Worm (Caenorhabditis elegans) whole organism, midembryonic: ENCODE measurements around the gene F40F8.3.

Experiments
- T22C8.4 ChIP-seq: fragments of 200-800 bp; sonication (Bioruptor generic); IDR thresholded peaks from 2 replicates; pipeline ENCODE4 v1.3.6; 2022; ENCODE audit warnings: missing genetic modification characterization, missing compliant biosample characterization
- cog-1 ChIP-seq: sonication (generic microtip); optimal IDR thresholded peaks from 2 replicates; lab custom pipeline; 2016; ENCODE audit warnings: missing genetic modification characterization, missing compliant biosample characterization
- flt-1 ChIP-seq: fragments of 200-800 bp; sonication (Bioruptor generic); IDR thresholded peaks from 2 replicates; pipeline ENCODE4 v1.3.6; 2022; ENCODE audit warnings: missing genetic modification characterization, missing compliant biosample characterization
- klf-2 ChIP-seq: fragments of 200-800 bp; sonication (Bioruptor generic); conservative IDR thresholded peaks from 2 replicates; pipeline ENCODE4 v1.3.6; 2022; ENCODE audit warnings: missing genetic modification reagents, missing genetic modification characterization, missing compliant biosample characterization
- med-1 ChIP-seq: sonication (generic microtip); optimal IDR thresholded peaks from 2 replicates; lab custom pipeline; 2017; ENCODE audit warnings: missing genetic modification characterization, mild to moderate bottlenecking, missing compliant biosample characterization, antibody characterized with exemption, missing genetic modification reagents; ENCODE audit not compliant: insufficient read depth
- ref-1 ChIP-seq: fragments of 200-800 bp; sonication (Bioruptor generic); conservative IDR thresholded peaks from 2 replicates; pipeline ENCODE4 v1.3.6; 2022; ENCODE audit warnings: missing genetic modification reagents, missing genetic modification characterization, missing compliant biosample characterization
- tab-1 ChIP-seq: fragments of 200-800 bp; sonication (Bioruptor generic); IDR thresholded peaks from 2 replicates; pipeline ENCODE4 v1.3.6; 2022; ENCODE audit warnings: missing genetic modification characterization, missing compliant biosample characterization
- ztf-23 ChIP-seq: fragments of 200-800 bp; sonication (Bioruptor generic); IDR thresholded peaks from 2 replicates; pipeline ENCODE4 v1.3.6; 2022; ENCODE audit warnings: missing genetic modification reagents, missing genetic modification characterization, missing compliant biosample characterization
- ztf-29 ChIP-seq: fragments of 200-800 bp; sonication (Bioruptor generic); IDR thresholded peaks from 2 replicates; pipeline ENCODE4 v1.3.6; 2022; ENCODE audit warnings: missing genetic modification reagents, missing genetic modification characterization, missing compliant biosample characterization

Gene F40F8.3

ce11 chrII:11128989-11129388, at the start of gene F40F8.3:
Gene F40F8.3 (plus strand): TSS chrII:11129289.
- TF ChIP-seq T22C8.4, result no peak
- no peak for TF ChIP-seq med-1 (GFP tag; lab: Kevin White, UChicago)
- TF ChIP-seq tab-1 (GFP tag; lab: Robert Waterston, UW), result no peak
- no peak for TF ChIP-seq ref-1 (GFP tag; lab: Robert Waterston, UW)
- TF ChIP-seq cog-1, result no peak
- no peak for TF ChIP-seq flt-1
- no peak for TF ChIP-seq ztf-23 (GFP tag; lab: Robert Waterston, UW)
- TF ChIP-seq ztf-29 (GFP tag; lab: Robert Waterston, UW), result no peak
- no peak for TF ChIP-seq klf-2 (GFP tag; lab: Robert Waterston, UW)

DNA sequence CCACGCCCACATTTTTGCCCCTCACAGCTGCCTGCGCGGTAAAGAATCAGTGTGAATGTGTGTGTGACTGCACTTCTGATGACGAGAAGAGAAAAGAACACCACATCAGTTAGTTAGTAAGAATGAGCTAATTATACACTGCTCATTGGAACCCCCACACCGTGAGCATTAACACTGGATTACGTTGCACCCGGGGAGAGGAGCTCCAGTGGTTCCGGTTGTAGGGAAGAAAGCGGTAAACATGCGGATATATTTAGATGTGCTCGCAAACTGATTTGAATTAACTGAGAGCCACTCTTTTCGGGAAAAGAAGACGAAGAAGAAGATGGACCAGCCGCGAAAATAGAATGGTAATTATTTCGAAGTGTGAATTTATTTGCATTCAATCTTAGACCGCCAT, 42.3 kb upstream of the F40F8.3 start:
- TF ChIP-seq klf-2 (GFP tag; lab: Robert Waterston, UW), result no peak
- TF ChIP-seq flt-1, result no peak
- no peak for TF ChIP-seq med-1 (GFP tag; lab: Kevin White, UChicago)
- no peak for TF ChIP-seq cog-1
- TF ChIP-seq T22C8.4, result no peak
- TF ChIP-seq tab-1 (GFP tag; lab: Robert Waterston, UW), result no peak

DNA sequence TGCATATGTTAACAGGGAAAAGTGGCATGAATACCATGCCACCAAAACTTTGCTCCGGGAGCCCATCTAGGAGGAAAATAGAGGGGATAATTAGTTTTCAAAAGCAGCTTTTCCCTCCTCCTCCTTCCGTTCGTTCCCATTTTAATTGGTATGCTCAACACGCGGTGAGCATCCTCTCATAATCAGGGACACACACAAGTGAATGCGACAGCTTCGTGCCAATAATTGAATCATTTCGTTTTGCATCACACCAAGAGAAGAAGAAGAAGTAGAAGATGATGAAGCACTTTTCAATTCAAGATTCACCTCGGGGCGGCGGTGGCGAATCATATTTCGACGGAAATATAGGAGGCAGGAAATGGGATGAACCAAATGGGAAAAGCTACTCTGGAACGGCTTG, 41.0 kb upstream of the F40F8.3 start:
- no peak for TF ChIP-seq klf-2 (GFP tag; lab: Robert Waterston, UW)
- TF ChIP-seq ztf-23 (GFP tag; lab: Robert Waterston, UW), result no peak
- no peak for TF ChIP-seq tab-1 (GFP tag; lab: Robert Waterston, UW)
- no peak for TF ChIP-seq flt-1
- no peak for TF ChIP-seq ref-1 (GFP tag; lab: Robert Waterston, UW)
- TF ChIP-seq cog-1, result no peak
- no peak for TF ChIP-seq ztf-29 (GFP tag; lab: Robert Waterston, UW)
- no peak for TF ChIP-seq T22C8.4
- TF ChIP-seq med-1 (GFP tag; lab: Kevin White, UChicago), result no peak

- no peak for TF ChIP-seq med-1 (GFP tag; lab: Kevin White, UChicago)
- no peak for TF ChIP-seq ztf-23 (GFP tag; lab: Robert Waterston, UW)
- no peak for TF ChIP-seq tab-1 (GFP tag; lab: Robert Waterston, UW)
- TF ChIP-seq ztf-29 (GFP tag; lab: Robert Waterston, UW), result no peak
- no peak for TF ChIP-seq cog-1
- TF ChIP-seq ref-1 (GFP tag; lab: Robert Waterston, UW), result no peak
- no peak for TF ChIP-seq flt-1
- TF ChIP-seq klf-2 (GFP tag; lab: Robert Waterston, UW), result no peak
- TF ChIP-seq T22C8.4, result no peak
These were observed 39.7 kb upstream of the F40F8.3 start, which contains the start of gene unc-53 for ce11 chrII:11089356-11089755. Gene unc-53 (minus strand): TSS chrII:11089456.

DNA sequence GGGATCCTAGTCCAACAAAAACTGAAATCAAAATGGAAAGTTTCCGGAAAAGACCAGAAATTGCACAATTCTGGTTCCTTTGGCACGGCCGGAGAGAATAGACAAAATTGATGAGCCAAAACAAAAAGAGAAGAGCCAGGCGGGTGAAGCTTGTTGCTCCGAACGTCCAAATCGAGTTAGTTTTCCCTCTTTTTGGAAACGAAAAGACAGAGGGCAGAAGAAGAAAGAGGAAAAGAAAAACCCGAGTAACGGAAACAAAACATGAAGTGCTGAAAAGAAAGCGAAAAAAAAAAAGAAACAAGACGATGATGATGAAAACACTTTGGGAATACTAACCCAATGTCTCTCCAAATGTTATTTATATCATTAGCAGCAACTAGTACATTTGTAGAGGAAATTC, 37.5 kb upstream of the F40F8.3 start:
- TF ChIP-seq klf-2 (GFP tag; lab: Robert Waterston, UW), result no peak
- no peak for TF ChIP-seq ref-1 (GFP tag; lab: Robert Waterston, UW)
- TF ChIP-seq med-1 (GFP tag; lab: Kevin White, UChicago), result no peak
- no peak for TF ChIP-seq T22C8.4
- TF ChIP-seq ztf-23 (GFP tag; lab: Robert Waterston, UW), result no peak
- no peak for TF ChIP-seq tab-1 (GFP tag; lab: Robert Waterston, UW)
- TF ChIP-seq ztf-29 (GFP tag; lab: Robert Waterston, UW), result no peak
- no peak for TF ChIP-seq flt-1
- TF ChIP-seq cog-1, result no peak

ce11 chrII:11092413-11092812, 36.7 kb upstream of the F40F8.3 start, which contains the start of gene rpl-42:
Gene rpl-42 (plus strand): TSS chrII:11092713.
- no peak for TF ChIP-seq flt-1
- TF ChIP-seq tab-1 (GFP tag; lab: Robert Waterston, UW), result no peak
- TF ChIP-seq T22C8.4, result no peak
- no peak for TF ChIP-seq klf-2 (GFP tag; lab: Robert Waterston, UW)

DNA sequence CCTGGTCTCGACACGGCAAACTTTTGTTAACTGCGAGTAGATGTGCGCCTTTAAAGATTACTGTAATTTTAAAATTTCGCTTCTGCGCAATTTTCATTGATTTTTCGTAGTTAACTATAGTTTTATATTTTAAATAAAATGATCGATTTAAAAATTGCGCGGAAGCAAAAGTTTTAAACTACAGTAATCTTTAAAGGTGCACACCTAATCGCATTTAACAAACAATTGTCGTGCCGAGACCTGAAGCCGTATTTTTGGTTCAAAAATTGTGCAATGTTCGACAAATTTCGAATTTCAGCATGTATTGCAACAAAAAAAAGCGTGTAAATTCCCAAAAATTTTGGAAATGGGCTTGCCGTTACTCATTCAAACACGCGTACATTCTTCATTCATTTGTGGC, 34.7 kb upstream of the F40F8.3 start:
- no peak for TF ChIP-seq flt-1
- TF ChIP-seq T22C8.4, result no peak
- TF ChIP-seq ztf-23 (GFP tag; lab: Robert Waterston, UW), result no peak
- TF ChIP-seq klf-2 (GFP tag; lab: Robert Waterston, UW), result no peak
- TF ChIP-seq med-1 (GFP tag; lab: Kevin White, UChicago), result no peak
- TF ChIP-seq ztf-29 (GFP tag; lab: Robert Waterston, UW), result no peak
- no peak for TF ChIP-seq ref-1 (GFP tag; lab: Robert Waterston, UW)
- TF ChIP-seq tab-1 (GFP tag; lab: Robert Waterston, UW), result no peak
- no peak for TF ChIP-seq cog-1

DNA sequence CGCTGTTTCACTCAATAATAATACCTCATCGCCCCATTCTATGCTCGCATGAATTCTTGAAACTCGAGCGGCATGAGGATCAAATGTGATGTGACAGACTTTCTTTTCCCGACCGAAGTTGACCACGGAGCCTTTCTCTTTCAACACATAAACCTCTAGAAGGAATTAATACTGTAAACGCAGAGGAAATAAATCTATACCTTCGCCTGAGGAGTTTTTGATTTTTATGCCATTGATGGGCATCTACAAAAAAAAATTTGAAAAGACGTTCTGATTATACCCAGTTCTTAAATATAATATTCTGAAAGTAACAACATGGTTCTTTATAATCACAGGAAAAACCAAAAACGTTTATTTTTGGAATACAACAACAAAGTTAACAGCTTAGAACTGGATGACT, 32.9 kb upstream of the F40F8.3 start, which contains the start of gene nbs-1:
TSS of gene nbs-1 (minus strand) at position 246 of the 400 bp plus-strand sequence.
- TF ChIP-seq klf-2 (GFP tag; lab: Robert Waterston, UW) (no peak), cog-1 (no peak), ztf-23 (GFP tag; lab: Robert Waterston, UW) (no peak), flt-1 (no peak), med-1 (GFP tag; lab: Kevin White, UChicago) (no peak), tab-1 (GFP tag; lab: Robert Waterston, UW) (no peak)

ce11 chrII:11097154-11097887, 31.8 kb upstream of the F40F8.3 start, which contains the start of the genes rpl-36.A and nuo-1:
Gene rpl-36.A (minus strand): TSS chrII:11097204.
Gene nuo-1 (plus strand): TSS chrII:11097837.
- TF ChIP-seq ztf-23 (GFP tag; lab: Robert Waterston, UW) (0 out of 2 replicates have a peak, but pooled peaks have one; percentile 22), T22C8.4 (no peak)

- no peak for TF ChIP-seq T22C8.4
- TF ChIP-seq tab-1 (GFP tag; lab: Robert Waterston, UW), result no peak
- no peak for TF ChIP-seq med-1 (GFP tag; lab: Kevin White, UChicago)
- TF ChIP-seq cog-1, result no peak
These were observed 29.2 kb upstream of the F40F8.3 start, which contains the start of gene C09H10.4 for ce11 chrII:11099841-11100240. Gene C09H10.4 (plus strand): TSS chrII:11100141.
